Worm (Caenorhabditis elegans): ENCODE results near the gene C29F9.6.

C29F9.6 gene

ce11 chrIII:130650-131049 is 15.9 kb downstream of the C29F9.6 start, which contains the start of the genes nhr-280 and C29F9.2:
Gene nhr-280 (minus strand): TSS chrIII:130750.
Gene C29F9.2 (plus strand): TSS chrIII:130947.
- TF ChIP-seq tab-1 (GFP tag; IDR thresholded peaks at IDR 0.05) (no peak), klf-2 (GFP tag; conservative IDR thresholded peaks at IDR 0.05) (no peak), med-1 (GFP tag; optimal IDR thresholded peaks at IDR 0.05; ENCODE audit: insufficient read depth) (no peak), ztf-29 (GFP tag; IDR thresholded peaks at IDR 0.05) (no peak), ztf-23 (GFP tag; IDR thresholded peaks at IDR 0.05) (no peak), T22C8.4 (GFP tag; IDR thresholded peaks at IDR 0.05) (no peak), ref-1 (GFP tag; conservative IDR thresholded peaks at IDR 0.05) (no peak), flt-1 (GFP tag; IDR thresholded peaks at IDR 0.05) (no peak), cog-1 (tag; optimal IDR thresholded peaks at IDR 0.05) (no peak)

ce11 chrIII:131627-132026 is 16.9 kb downstream of the C29F9.6 start:
- no peak for TF ChIP-seq tab-1 (GFP tag; IDR thresholded peaks at IDR 0.05)
- peak; percentile 5 for TF ChIP-seq cog-1 (tag; optimal IDR thresholded peaks at IDR 0.05)

- no peak for TF ChIP-seq ztf-23 (GFP tag; IDR thresholded peaks at IDR 0.05)
- TF ChIP-seq ref-1 (GFP tag; conservative IDR thresholded peaks at IDR 0.05): no peak
Measured at ce11 chrIII:132118-132517, 17.4 kb downstream of the C29F9.6 start, which contains the start of gene pals-22. Gene pals-22 (plus strand): TSS chrIII:132418.

ce11 chrIII:134194-134593 is 19.5 kb downstream of the C29F9.6 start, which contains the start of gene pals-25:
Gene pals-25 (plus strand): TSS chrIII:134494.
- TF ChIP-seq ztf-23 (GFP tag; IDR thresholded peaks at IDR 0.05) (no peak), tab-1 (GFP tag; IDR thresholded peaks at IDR 0.05) (no peak), med-1 (GFP tag; optimal IDR thresholded peaks at IDR 0.05; ENCODE audit: insufficient read depth) (no peak), flt-1 (GFP tag; IDR thresholded peaks at IDR 0.05) (no peak), cog-1 (tag; optimal IDR thresholded peaks at IDR 0.05) (no peak), ztf-29 (GFP tag; IDR thresholded peaks at IDR 0.05) (no peak), ref-1 (GFP tag; conservative IDR thresholded peaks at IDR 0.05) (no peak), T22C8.4 (GFP tag; IDR thresholded peaks at IDR 0.05) (no peak)

ce11 chrIII:140904-141303 is 26.2 kb downstream of the C29F9.6 start, which contains the start of gene fbxb-81:
Gene fbxb-81 (minus strand): TSS chrIII:141217.
- TF ChIP-seq ztf-29 (GFP tag; IDR thresholded peaks at IDR 0.05) (no peak), klf-2 (GFP tag; conservative IDR thresholded peaks at IDR 0.05) (no peak), flt-1 (GFP tag; IDR thresholded peaks at IDR 0.05) (no peak), med-1 (GFP tag; optimal IDR thresholded peaks at IDR 0.05; ENCODE audit: insufficient read depth) (no peak), ref-1 (GFP tag; conservative IDR thresholded peaks at IDR 0.05) (no peak), tab-1 (GFP tag; IDR thresholded peaks at IDR 0.05) (no peak), cog-1 (tag; optimal IDR thresholded peaks at IDR 0.05) (no peak), ztf-23 (GFP tag; IDR thresholded peaks at IDR 0.05) (no peak), T22C8.4 (GFP tag; IDR thresholded peaks at IDR 0.05) (no peak)

- TF ChIP-seq klf-2 (GFP tag; conservative IDR thresholded peaks at IDR 0.05): no peak
Measured at ce11 chrIII:143121-143520, 28.4 kb downstream of the C29F9.6 start, which contains the start of gene fbxb-82. Gene fbxb-82 (minus strand): TSS chrIII:143221.

- TF ChIP-seq klf-2 (GFP tag; conservative IDR thresholded peaks at IDR 0.05) (no peak), ztf-29 (GFP tag; IDR thresholded peaks at IDR 0.05) (no peak), flt-1 (GFP tag; IDR thresholded peaks at IDR 0.05) (no peak), T22C8.4 (GFP tag; IDR thresholded peaks at IDR 0.05) (no peak), ref-1 (GFP tag; conservative IDR thresholded peaks at IDR 0.05) (no peak), med-1 (GFP tag; optimal IDR thresholded peaks at IDR 0.05; ENCODE audit: insufficient read depth) (no peak), cog-1 (tag; optimal IDR thresholded peaks at IDR 0.05) (no peak), tab-1 (GFP tag; IDR thresholded peaks at IDR 0.05) (no peak)
Measured at ce11 chrIII:145078-145477, 30.4 kb downstream of the C29F9.6 start, which contains the start of the genes T17A3.12 and fbxb-83. Gene T17A3.12 (minus strand): TSS chrIII:145178. Gene fbxb-83 (minus strand): TSS chrIII:145211.

ce11 chrIII:146369-146768 is 31.7 kb downstream of the C29F9.6 start, which contains the start of gene fbxb-84:
Gene fbxb-84 (minus strand): TSS chrIII:146469.
- TF ChIP-seq cog-1 (tag; optimal IDR thresholded peaks at IDR 0.05): no peak
- no peak for TF ChIP-seq ztf-29 (GFP tag; IDR thresholded peaks at IDR 0.05)
- no peak for TF ChIP-seq ref-1 (GFP tag; conservative IDR thresholded peaks at IDR 0.05)
- no peak for TF ChIP-seq T22C8.4 (GFP tag; IDR thresholded peaks at IDR 0.05)
- no peak for TF ChIP-seq flt-1 (GFP tag; IDR thresholded peaks at IDR 0.05)
- TF ChIP-seq tab-1 (GFP tag; IDR thresholded peaks at IDR 0.05): no peak
- no peak for TF ChIP-seq ztf-23 (GFP tag; IDR thresholded peaks at IDR 0.05)
- TF ChIP-seq med-1 (GFP tag; optimal IDR thresholded peaks at IDR 0.05; ENCODE audit: insufficient read depth): no peak
- TF ChIP-seq klf-2 (GFP tag; conservative IDR thresholded peaks at IDR 0.05): no peak

ce11 chrIII:147570-148076 is 32.9 kb downstream of the C29F9.6 start, which contains the start of gene sqst-5:
Gene sqst-5 (minus strand): TSS chrIII:147620.
- TF ChIP-seq cog-1 (tag; optimal IDR thresholded peaks at IDR 0.05) (no peak), ztf-23 (GFP tag; IDR thresholded peaks at IDR 0.05) (no peak), klf-2 (GFP tag; conservative IDR thresholded peaks at IDR 0.05) (no peak), tab-1 (GFP tag; IDR thresholded peaks at IDR 0.05) (no peak), ztf-29 (GFP tag; IDR thresholded peaks at IDR 0.05) (no peak), med-1 (GFP tag; optimal IDR thresholded peaks at IDR 0.05; ENCODE audit: insufficient read depth) (no peak), ref-1 (GFP tag; conservative IDR thresholded peaks at IDR 0.05) (no peak)

- no peak for TF ChIP-seq flt-1 (GFP tag; IDR thresholded peaks at IDR 0.05)
- TF ChIP-seq med-1 (GFP tag; optimal IDR thresholded peaks at IDR 0.05; ENCODE audit: insufficient read depth): no peak
- TF ChIP-seq ztf-29 (GFP tag; IDR thresholded peaks at IDR 0.05): no peak
- no peak for TF ChIP-seq T22C8.4 (GFP tag; IDR thresholded peaks at IDR 0.05)
- TF ChIP-seq cog-1 (tag; optimal IDR thresholded peaks at IDR 0.05): no peak
- TF ChIP-seq ref-1 (GFP tag; conservative IDR thresholded peaks at IDR 0.05): no peak
- TF ChIP-seq ztf-23 (GFP tag; IDR thresholded peaks at IDR 0.05): no peak
- no peak for TF ChIP-seq klf-2 (GFP tag; conservative IDR thresholded peaks at IDR 0.05)
- no peak for TF ChIP-seq tab-1 (GFP tag; IDR thresholded peaks at IDR 0.05)
Measured at ce11 chrIII:149132-149531, 34.4 kb downstream of the C29F9.6 start.
